Worm (Caenorhabditis elegans) whole organism, early embryonic: Measurements from ENCODE around the gene lin-25.

Experiments
- B0310.2 ChIP-seq: sonication (generic microtip); optimal IDR thresholded peaks from 2 replicates; lab custom pipeline; 2016; ENCODE audit warnings: mild to moderate bottlenecking, missing genetic modification characterization, missing compliant biosample characterization
- F13C5.2 ChIP-seq: sonication (generic microtip); optimal IDR thresholded peaks from 2 replicates; lab custom pipeline; 2017; ENCODE audit warnings: mild to moderate bottlenecking, missing genetic modification characterization, inconsistent platforms, missing compliant biosample characterization
- aly-1 ChIP-seq: sonication (generic microtip); optimal IDR thresholded peaks from 2 replicates; lab custom pipeline; 2016; ENCODE audit warnings: missing genetic modification characterization, missing compliant biosample characterization
- ama-1 ChIP-seq: fragments of 150-350 bp; optimal IDR thresholded peaks from 2 replicates; lab custom pipeline; 2014
- ceh-13 ChIP-seq: fragments of 200-800 bp; sonication (Bioruptor generic); optimal IDR thresholded peaks from 2 replicates; lab custom pipeline; 2018; ENCODE audit warnings: mild to moderate bottlenecking, missing genetic modification characterization, missing compliant biosample characterization
- ceh-36 ChIP-seq: sonication (generic microtip); optimal IDR thresholded peaks from 2 replicates; lab custom pipeline; 2016; ENCODE audit warnings: missing genetic modification characterization, inconsistent platforms, missing compliant biosample characterization
- ets-7 ChIP-seq: sonication (generic microtip); optimal IDR thresholded peaks from 2 replicates; lab custom pipeline; 2016; ENCODE audit warnings: missing genotype, missing genetic modification characterization, missing compliant biosample characterization
- flt-1 ChIP-seq: fragments of 200-800 bp; sonication (Bioruptor generic); IDR thresholded peaks from 2 replicates; pipeline ENCODE4 v1.3.6; 2022; ENCODE audit warnings: missing genetic modification characterization, missing compliant biosample characterization
- hmbx-1 ChIP-seq: sonication (generic microtip); optimal IDR thresholded peaks from 2 replicates; lab custom pipeline; 2016; ENCODE audit warnings: mild to moderate bottlenecking, missing genetic modification characterization, missing compliant biosample characterization
- hmg-4 ChIP-seq: fragments of 200-800 bp; sonication (Bioruptor generic); optimal IDR thresholded peaks from 2 replicates; lab custom pipeline; 2018; ENCODE audit warnings: mild to moderate bottlenecking, missing genetic modification characterization, missing compliant biosample characterization
- hnd-1 ChIP-seq: sonication (generic microtip); optimal IDR thresholded peaks from 2 replicates; lab custom pipeline; 2016; ENCODE audit warnings: missing genetic modification characterization, missing compliant biosample characterization
- pes-1 ChIP-seq: fragments of 200-800 bp; sonication (Bioruptor generic); IDR thresholded peaks from 2 replicates; pipeline ENCODE4 v1.3.6; 2022; ENCODE audit warnings: missing genetic modification reagents, missing genetic modification characterization, missing compliant biosample characterization
- scrt-1 ChIP-seq: fragments of 200-800 bp; sonication (Bioruptor generic); IDR thresholded peaks from 2 replicates; pipeline ENCODE4 v1.3.6; 2022; ENCODE audit warnings: missing genetic modification characterization, missing compliant biosample characterization
- sea-1 ChIP-seq: fragments of 200-800 bp; sonication (Bioruptor generic); conservative IDR thresholded peaks from 2 replicates; pipeline ENCODE4 v1.3.6; 2022; ENCODE audit warnings: missing genetic modification characterization, missing compliant biosample characterization
- tbx-11 ChIP-seq: fragments of 200-800 bp; sonication (Bioruptor generic); IDR thresholded peaks from 2 replicates; pipeline ENCODE4 v1.3.6; 2022; ENCODE audit warnings: missing genetic modification characterization, missing compliant biosample characterization
- tbx-37 ChIP-seq: fragments of 200-800 bp; sonication (Bioruptor generic); conservative IDR thresholded peaks from 2 replicates; pipeline ENCODE4 v1.3.6; 2022; ENCODE audit warnings: missing genetic modification reagents, missing genetic modification characterization, missing compliant biosample characterization
- tra-4 ChIP-seq: sonication (generic microtip); optimal IDR thresholded peaks from 2 replicates; lab custom pipeline; 2017; ENCODE audit warnings: missing genetic modification characterization, missing compliant biosample characterization

The lin-25 gene

ce11 chrV:12637238-12637690, 12.5 kb upstream of the lin-25 start, which contains the start of gene F56H9.2:
Gene F56H9.2, plus strand, starts transcription at chrV:12637663.
- no peak for TF ChIP-seq tbx-37 (GFP tag; lab: Robert Waterston, UW)
- no peak for TF ChIP-seq ets-7 (tag; lab: Kevin White, UChicago)
- no peak for TF ChIP-seq hmg-4
- no peak for TF ChIP-seq F13C5.2 (tag; lab: Kevin White, UChicago)

ce11 chrV:12637764-12638502, 11.8 kb upstream of the lin-25 start:
- TF ChIP-seq hmbx-1 (tag; lab: Kevin White, UChicago) (no peak), aly-1 (tag; lab: Kevin White, UChicago) (no peak), ceh-36 (tag; lab: Kevin White, UChicago) (no peak), tbx-11 (no peak), ceh-13 (GFP tag; lab: Kevin White, UChicago) (no peak), pes-1 (GFP tag; lab: Robert Waterston, UW) (no peak), B0310.2 (tag; lab: Kevin White, UChicago) (no peak), scrt-1 (no peak), flt-1 (no peak), tbx-37 (GFP tag; lab: Robert Waterston, UW) (no peak), sea-1 (GFP tag; lab: Robert Waterston, UW) (no peak), ets-7 (tag; lab: Kevin White, UChicago) (no peak), ama-1 (lab: Kevin White, UChicago) (no peak), tra-4 (tag; lab: Kevin White, UChicago) (no peak), F13C5.2 (tag; lab: Kevin White, UChicago) (no peak), hnd-1 (tag; lab: Kevin White, UChicago) (no peak), hmg-4 (no peak)

- no peak for TF ChIP-seq ceh-13 (GFP tag; lab: Kevin White, UChicago)
- TF ChIP-seq ceh-36 (tag; lab: Kevin White, UChicago): no peak
- TF ChIP-seq hnd-1 (tag; lab: Kevin White, UChicago): no peak
- no peak for TF ChIP-seq flt-1
- no peak for TF ChIP-seq tra-4 (tag; lab: Kevin White, UChicago)
- TF ChIP-seq tbx-11: no peak
- TF ChIP-seq ama-1 (lab: Kevin White, UChicago): no peak
- no peak for TF ChIP-seq ets-7 (tag; lab: Kevin White, UChicago)
- no peak for TF ChIP-seq pes-1 (GFP tag; lab: Robert Waterston, UW)
- TF ChIP-seq sea-1 (GFP tag; lab: Robert Waterston, UW): no peak
- TF ChIP-seq hmbx-1 (tag; lab: Kevin White, UChicago): no peak
- TF ChIP-seq B0310.2 (tag; lab: Kevin White, UChicago): no peak
- no peak for TF ChIP-seq F13C5.2 (tag; lab: Kevin White, UChicago)
- no peak for TF ChIP-seq scrt-1
- no peak for TF ChIP-seq hmg-4
- TF ChIP-seq tbx-37 (GFP tag; lab: Robert Waterston, UW): no peak
Measured at ce11 chrV:12640384-12640783, 9.3 kb upstream of the lin-25 start, which contains the start of gene gpa-8. Gene gpa-8, minus strand, starts transcription at chrV:12640484.

- TF ChIP-seq aly-1 (tag; lab: Kevin White, UChicago) (no peak), hnd-1 (tag; lab: Kevin White, UChicago) (no peak), ceh-13 (GFP tag; lab: Kevin White, UChicago) (no peak), flt-1 (no peak), hmbx-1 (tag; lab: Kevin White, UChicago) (no peak), sea-1 (GFP tag; lab: Robert Waterston, UW) (no peak), pes-1 (GFP tag; lab: Robert Waterston, UW) (no peak), hmg-4 (no peak), tbx-37 (GFP tag; lab: Robert Waterston, UW) (no peak), ets-7 (tag; lab: Kevin White, UChicago) (no peak), ceh-36 (tag; lab: Kevin White, UChicago) (no peak), F13C5.2 (tag; lab: Kevin White, UChicago) (no peak), tbx-11 (no peak), B0310.2 (tag; lab: Kevin White, UChicago) (no peak), tra-4 (tag; lab: Kevin White, UChicago) (no peak), ama-1 (lab: Kevin White, UChicago) (no peak)
Measured at ce11 chrV:12644500-12644899, 5.2 kb upstream of the lin-25 start, which contains the start of gene F56H9.8. Gene F56H9.8, plus strand, starts transcription at chrV:12644800.

ce11 chrV:12649213-12649612, 512 bp upstream of the lin-25 start, which contains the start of gene gpa-9:
Gene gpa-9, minus strand, starts transcription at chrV:12649313.
- TF ChIP-seq pes-1 (GFP tag; lab: Robert Waterston, UW) (no peak), F13C5.2 (tag; lab: Kevin White, UChicago) (no peak), tra-4 (tag; lab: Kevin White, UChicago) (no peak), B0310.2 (tag; lab: Kevin White, UChicago) (no peak), ets-7 (tag; lab: Kevin White, UChicago) (no peak), flt-1 (no peak)

ce11 chrV:12658142-12658541, 8.4 kb downstream of the lin-25 start, which contains the start of gene W05B10.6:
Gene W05B10.6, minus strand, starts transcription at chrV:12658242.
- TF ChIP-seq hnd-1 (tag; lab: Kevin White, UChicago) (no peak), pes-1 (GFP tag; lab: Robert Waterston, UW) (no peak), tbx-11 (no peak), tbx-37 (GFP tag; lab: Robert Waterston, UW) (no peak), flt-1 (no peak), ama-1 (lab: Kevin White, UChicago) (no peak), F13C5.2 (tag; lab: Kevin White, UChicago) (no peak), ceh-36 (tag; lab: Kevin White, UChicago) (no peak), scrt-1 (no peak)

- TF ChIP-seq tbx-37 (GFP tag; lab: Robert Waterston, UW): no peak
- no peak for TF ChIP-seq F13C5.2 (tag; lab: Kevin White, UChicago)
- no peak for TF ChIP-seq hnd-1 (tag; lab: Kevin White, UChicago)
- TF ChIP-seq ceh-13 (GFP tag; lab: Kevin White, UChicago): no peak
- TF ChIP-seq ets-7 (tag; lab: Kevin White, UChicago): no peak
- no peak for TF ChIP-seq hmbx-1 (tag; lab: Kevin White, UChicago)
- no peak for TF ChIP-seq scrt-1
- TF ChIP-seq sea-1 (GFP tag; lab: Robert Waterston, UW): no peak
- TF ChIP-seq aly-1 (tag; lab: Kevin White, UChicago): no peak
- TF ChIP-seq pes-1 (GFP tag; lab: Robert Waterston, UW): no peak
- no peak for TF ChIP-seq flt-1
- TF ChIP-seq hmg-4: no peak
- TF ChIP-seq tra-4 (tag; lab: Kevin White, UChicago): no peak
- no peak for TF ChIP-seq ceh-36 (tag; lab: Kevin White, UChicago)
- no peak for TF ChIP-seq tbx-11
- TF ChIP-seq B0310.2 (tag; lab: Kevin White, UChicago): no peak
- no peak for TF ChIP-seq ama-1 (lab: Kevin White, UChicago)
Measured at ce11 chrV:12659426-12659825, 9.7 kb downstream of the lin-25 start, which contains the start of gene ccch-3. Gene ccch-3, minus strand, starts transcription at chrV:12659687.
